Fruit fly (Drosophila melanogaster): Measurements from ENCODE around the gene mRNA-cap.

Gene mRNA-cap

dm6 chrX:14208426-14209208 lies 34.0 kb downstream of the mRNA-cap start (continued):
- TF ChIP-seq CG42726 (GFP tag; IDR thresholded peaks at IDR 0.05; ENCODE audit: partially characterized antibody) (no peak), CG6272 (GFP tag; IDR thresholded peaks at IDR 0.05) (no peak), vnd (GFP tag; IDR thresholded peaks at IDR 0.05; ENCODE audit: partially characterized antibody) (no peak), Dip3 (GFP tag; optimal IDR thresholded peaks at IDR 0.05) (no peak), Dll (GFP tag; IDR thresholded peaks at IDR 0.05; ENCODE audit: partially characterized antibody) (no peak), pnt (GFP tag; optimal IDR thresholded peaks at IDR 0.05) (peak; percentile 41), H2.0 (GFP tag; IDR thresholded peaks at IDR 0.05) (peak; percentile 47), hth (optimal IDR thresholded peaks at IDR 0.05) (no peak), Abd-B (GFP tag; optimal IDR thresholded peaks at IDR 0.05) (no peak), Antp (GFP tag; optimal IDR thresholded peaks at IDR 0.05) (no peak), CG15601 (tag; optimal IDR thresholded peaks at IDR 0.05) (peak; percentile 64), nom (GFP tag; optimal IDR thresholded peaks at IDR 0.05) (peak; percentile 74), Doc2 (GFP tag; IDR thresholded peaks at IDR 0.05) (no peak), Dp (GFP tag; optimal IDR thresholded peaks at IDR 0.05) (no peak), CG15696 (tag; optimal IDR thresholded peaks at IDR 0.05) (peak; percentile 57), Sin3A (optimal IDR thresholded peaks at IDR 0.05) (no peak), Bteb2 (GFP tag; optimal IDR thresholded peaks at IDR 0.05) (peak; percentile 4), Kr (GFP tag; optimal IDR thresholded peaks at IDR 0.05) (no peak), eve (GFP tag; optimal IDR thresholded peaks at IDR 0.05) (no peak), eyg (GFP tag; optimal IDR thresholded peaks at IDR 0.05) (no peak), CG14050 (GFP tag; IDR thresholded peaks at IDR 0.05) (peak; percentile 61), fu2 (GFP tag; optimal IDR thresholded peaks at IDR 0.05) (no peak), pzg (GFP tag; optimal IDR thresholded peaks at IDR 0.05) (no peak), Dad (GFP tag; optimal IDR thresholded peaks at IDR 0.05) (peak; percentile 2), CG4854 (GFP tag; optimal IDR thresholded peaks at IDR 0.05) (no peak), CG10979 (tag; optimal IDR thresholded peaks at IDR 0.05) (peak; percentile 86), CG9797 (GFP tag; optimal IDR thresholded peaks at IDR 0.05) (no peak), CG4282 (GFP tag; optimal IDR thresholded peaks at IDR 0.05) (no peak), HLH4C (GFP tag; IDR thresholded peaks at IDR 0.05; ENCODE audit: partially characterized antibody) (no peak), CG2120 (GFP tag; optimal IDR thresholded peaks at IDR 0.05) (peak; percentile 29), CG1792 (GFP tag; optimal IDR thresholded peaks at IDR 0.05) (no peak), dm (GFP tag; optimal IDR thresholded peaks at IDR 0.05) (no peak), HLHmδ (GFP tag; optimal IDR thresholded peaks at IDR 0.05) (peak; percentile 59), CTCF (GFP tag; optimal IDR thresholded peaks at IDR 0.05) (peak; percentile 11), gce (GFP tag; IDR thresholded peaks at IDR 0.05) (peak; percentile 73; the same call in 1 of the 3 replicates), nmo (GFP tag; optimal IDR thresholded peaks at IDR 0.05) (peak; percentile 61), CG17829 (tag; optimal IDR thresholded peaks at IDR 0.05) (peak; percentile 60), Rx (GFP tag; IDR thresholded peaks at IDR 0.05) (no peak), CG31441 (GFP tag; IDR thresholded peaks at IDR 0.05) (peak; percentile 76), Hr51 (GFP tag; optimal IDR thresholded peaks at IDR 0.05) (peak in 1 of 2 experiments; percentile 75), Fer3 (tag; optimal IDR thresholded peaks at IDR 0.05) (peak; percentile 35), HHEX (GFP tag; optimal IDR thresholded peaks at IDR 0.05) (peak; percentile 48), klu (GFP tag; IDR thresholded peaks at IDR 0.05) (no peak), Dip2 (GFP tag; IDR thresholded peaks at IDR 0.05) (no peak), CG18476 (GFP tag; optimal IDR thresholded peaks at IDR 0.05) (peak; percentile 48), az2 (GFP tag; optimal IDR thresholded peaks at IDR 0.05) (peak; percentile 67), CG14710 (tag; optimal IDR thresholded peaks at IDR 0.05) (peak; percentile 77), Ada2b (GFP tag; IDR thresholded peaks at IDR 0.05) (peak; percentile 47), CG12769 (tag; optimal IDR thresholded peaks at IDR 0.05) (peak; percentile 0), vfl (GFP tag; optimal IDR thresholded peaks at IDR 0.05) (no peak), gsb (GFP tag; IDR thresholded peaks at IDR 0.05) (no peak)
